Worm (Caenorhabditis elegans): Measurements from ENCODE around the gene Y47D3A.20.

Y47D3A.20 gene

ce11 chrIII:11234742-11235141 is 40.1 kb upstream of the Y47D3A.20 start, which contains the start of gene Y47D3A.34 (continued):
- TF ChIP-seq ceh-40 (GFP tag; IDR thresholded peaks at IDR 0.05), result no peak
- no peak for TF ChIP-seq ztf-3 (GFP tag; optimal IDR thresholded peaks at IDR 0.05)
- no peak for TF ChIP-seq B0336.3 (GFP tag; IDR thresholded peaks at IDR 0.05)
- no peak for TF ChIP-seq rec-8 (tag; optimal IDR thresholded peaks at IDR 0.05)
- no peak for TF ChIP-seq snpc-3.4 (tag; optimal IDR thresholded peaks at IDR 0.05)

- TF ChIP-seq madf-6 (GFP tag; IDR thresholded peaks at IDR 0.05) (no peak), attf-5 (GFP tag; optimal IDR thresholded peaks at IDR 0.05) (peak; percentile 73), aptf-3 (GFP tag; IDR thresholded peaks at IDR 0.05) (no peak), dpff-1 (tag; optimal IDR thresholded peaks at IDR 0.05) (no peak), B0336.3 (GFP tag; IDR thresholded peaks at IDR 0.05) (peak; percentile 33; the same call in 1 of the 2 replicates), zfh-2 (GFP tag; conservative IDR thresholded peaks at IDR 0.05) (peak; percentile 52), mxl-1 (tag; optimal IDR thresholded peaks at IDR 0.05) (no peak), K12H6.12 (tag; optimal IDR thresholded peaks at IDR 0.05) (no peak), F55B11.4 (tag; optimal IDR thresholded peaks at IDR 0.05; ENCODE audit: borderline replicate concordance, insufficient read depth) (no peak), ztf-3 (GFP tag; optimal IDR thresholded peaks at IDR 0.05) (no peak), F37B4.10 (GFP tag; IDR thresholded peaks at IDR 0.05) (no peak), ceh-58 (GFP tag; IDR thresholded peaks at IDR 0.05) (no peak), hmg-1.2 (GFP tag; IDR thresholded peaks at IDR 0.05) (peak; percentile 13; the same call in 1 of the 2 replicates), nhr-80 (tag; optimal IDR thresholded peaks at IDR 0.05) (peak; percentile 25), tbp1 (GFP tag; optimal IDR thresholded peaks at IDR 0.05) (peak; percentile 9), rpc-1 (optimal IDR thresholded peaks at IDR 0.05) (peak; percentile 19), rpc-1 (tag; optimal IDR thresholded peaks at IDR 0.05) (no peak), mcd-1 (GFP tag; IDR thresholded peaks at IDR 0.05) (peak; percentile 53), egrh-3 (GFP tag; IDR thresholded peaks at IDR 0.05) (0 out of 2 replicates have a peak, but pooled peaks have one; percentile 5), Y79H2A.3 (GFP tag; conservative IDR thresholded peaks at IDR 0.05) (no peak), snpc-3.4 (tag; optimal IDR thresholded peaks at IDR 0.05) (peak; percentile 39), dox-1 (GFP tag; IDR thresholded peaks at IDR 0.05) (peak; percentile 42; the same call in 1 of the 2 replicates), B0261.1 (tag; optimal IDR thresholded peaks at IDR 0.05) (no peak), sdz-38 (tag; optimal IDR thresholded peaks at IDR 0.05) (no peak), B0019.2 (GFP tag; conservative IDR thresholded peaks at IDR 0.05) (no peak), ceh-100 (GFP tag; IDR thresholded peaks at IDR 0.05) (peak; percentile 55), snpc-4 (GFP tag; optimal IDR thresholded peaks at IDR 0.05) (no peak), snpc-4 (tag; optimal IDR thresholded peaks at IDR 0.05) (peak in 1 of 4 experiments; percentile 6)
These were observed 38.1 kb upstream of the Y47D3A.20 start, which contains the start of the genes Y47D3A.14 and aakb-2 for ce11 chrIII:11236788-11237187. Gene Y47D3A.14 (minus strand): TSS chrIII:11236868. Gene aakb-2 (plus strand): TSS chrIII:11237143.

DNA sequence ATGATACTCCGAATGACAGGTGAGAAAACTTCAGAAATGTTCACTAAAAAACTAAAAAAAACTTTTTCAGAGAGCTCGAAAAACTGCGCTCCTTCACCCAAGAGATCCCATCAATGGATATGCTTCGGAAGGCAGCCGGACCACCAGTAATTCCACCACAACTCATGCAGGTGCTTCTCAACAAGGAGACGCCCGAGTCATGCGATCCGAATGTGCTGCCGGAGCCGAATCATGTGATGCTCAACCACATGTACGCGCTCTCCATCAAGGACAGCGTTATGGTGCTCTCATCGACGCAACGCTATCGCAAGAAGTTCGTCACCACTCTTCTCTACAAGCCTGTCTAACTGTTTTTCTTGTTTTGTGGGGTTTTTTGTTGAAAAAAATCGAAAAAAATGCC is 37.1 kb upstream of the Y47D3A.20 start:
- TF ChIP-seq chd-7 (tag; optimal IDR thresholded peaks at IDR 0.05) (no peak), B0019.2 (GFP tag; conservative IDR thresholded peaks at IDR 0.05) (no peak), bed-2 (GFP tag; IDR thresholded peaks at IDR 0.05) (no peak), mcd-1 (GFP tag; IDR thresholded peaks at IDR 0.05) (no peak), dox-1 (GFP tag; IDR thresholded peaks at IDR 0.05) (no peak), unc-62 (GFP tag; optimal IDR thresholded peaks at IDR 0.05) (no peak), B0261.1 (tag; optimal IDR thresholded peaks at IDR 0.05) (no peak), egl-44 (GFP tag; IDR thresholded peaks at IDR 0.05) (no peak), aptf-2 (GFP tag; conservative IDR thresholded peaks at IDR 0.05) (no peak), akir-1 (GFP tag; optimal IDR thresholded peaks at IDR 0.05) (no peak), egrh-3 (GFP tag; IDR thresholded peaks at IDR 0.05) (no peak), tbx-9 (tag; optimal IDR thresholded peaks at IDR 0.05; ENCODE audit: borderline replicate concordance) (no peak), ceh-58 (GFP tag; IDR thresholded peaks at IDR 0.05) (no peak), pbrm-1 (GFP tag; IDR thresholded peaks at IDR 0.05) (no peak), B0035.1 (tag; optimal IDR thresholded peaks at IDR 0.05) (no peak), mel-28 (tag; optimal IDR thresholded peaks at IDR 0.05; ENCODE audit: borderline replicate concordance) (no peak), K11D2.4 (GFP tag; IDR thresholded peaks at IDR 0.05) (no peak), F57A8.1 (GFP tag; optimal IDR thresholded peaks at IDR 0.05) (no peak), hlh-12 (tag; optimal IDR thresholded peaks at IDR 0.05) (no peak)

All from whole organism, young adult.